Worm (Caenorhabditis elegans): ENCODE measurements around the gene clc-3.

DNA sequence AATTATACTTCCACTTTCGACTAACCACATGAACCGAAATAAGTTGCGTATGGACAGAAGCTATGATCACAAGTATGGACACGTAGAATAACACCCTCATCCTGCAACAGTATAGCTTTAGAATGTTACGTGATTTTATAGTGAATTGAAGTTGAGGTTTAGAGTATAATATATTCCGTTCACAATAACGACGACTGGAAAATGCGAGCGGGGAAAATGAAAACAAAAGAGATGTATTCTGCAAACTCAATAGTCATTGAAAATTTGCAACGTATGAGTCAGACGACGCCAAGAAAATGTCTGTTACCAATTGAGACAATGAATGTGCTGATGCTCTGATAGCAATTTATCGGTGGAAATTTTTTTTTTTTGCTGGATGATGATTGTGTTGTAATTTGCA, 10.8 kb upstream of the clc-3 start, which contains the start of gene acp-1:
- no peak for TF ChIP-seq ama-1 (optimal IDR thresholded peaks at IDR 0.05)
- no peak for TF ChIP-seq ceh-28 (tag; optimal IDR thresholded peaks at IDR 0.05)
- no peak for TF ChIP-seq ceh-20 (GFP tag; IDR thresholded peaks at IDR 0.05)
- TF ChIP-seq snpc-4 (tag; optimal IDR thresholded peaks at IDR 0.05): no peak
- no peak for TF ChIP-seq unc-39 (tag; optimal IDR thresholded peaks at IDR 0.05)
- no peak for TF ChIP-seq egl-27 (tag; optimal IDR thresholded peaks at IDR 0.05)
- TF ChIP-seq ces-1 (GFP tag; optimal IDR thresholded peaks at IDR 0.05): no peak
- TF ChIP-seq fkh-10 (GFP tag; optimal IDR thresholded peaks at IDR 0.05): no peak
- TF ChIP-seq vab-7 (GFP tag; IDR thresholded peaks at IDR 0.05): no peak
- no peak for TF ChIP-seq aha-1 (tag)
- TF ChIP-seq mxl-2 (GFP tag; conservative IDR thresholded peaks at IDR 0.05): no peak
- TF ChIP-seq fos-1 (tag; optimal IDR thresholded peaks at IDR 0.05): no peak
- no peak for TF ChIP-seq spr-1 (tag; optimal IDR thresholded peaks at IDR 0.05)
- TF ChIP-seq F37D6.2 (tag; optimal IDR thresholded peaks at IDR 0.05): no peak
